Worm (Caenorhabditis elegans) whole organism, mixed stage, embryonic: Measurements from ENCODE around the gene C05D11.8.
A peak's percentile ranks its signal among the peaks of the same experiment; 100 is the strongest.

ENCODE experiments used
- bed-3 ChIP-seq: fragments of 200-800 bp; sonication (Bioruptor generic); optimal IDR thresholded peaks from 3 replicates; lab custom pipeline; 2018; ENCODE audit warnings: mild to moderate bottlenecking, missing genetic modification characterization, moderate library complexity, missing compliant biosample characterization
- blmp-1 ChIP-seq: fragments of 150-350 bp; optimal IDR thresholded peaks from 2 replicates; lab custom pipeline; 2014; ENCODE audit warnings: missing biosample characterization, missing genetic modification characterization
- ceh-39 ChIP-seq: fragments of 150-350 bp; optimal IDR thresholded peaks from 2 replicates; lab custom pipeline; 2014; ENCODE audit warnings: missing biosample characterization, missing genetic modification characterization
- ceh-43 ChIP-seq: fragments of 200-800 bp; sonication (Bioruptor generic); optimal IDR thresholded peaks from 2 replicates; lab custom pipeline; 2018; ENCODE audit warnings: mild to moderate bottlenecking, missing genetic modification characterization, moderate library complexity, missing compliant biosample characterization
- ceh-83 ChIP-seq: fragments of 200-800 bp; sonication (Bioruptor generic); optimal IDR thresholded peaks from 2 replicates; lab custom pipeline; 2018; ENCODE audit warnings: mild to moderate bottlenecking, missing genetic modification characterization, missing compliant biosample characterization
- ces-1 ChIP-seq: fragments of 150-350 bp; optimal IDR thresholded peaks from 2 replicates; lab custom pipeline; 2014; ENCODE audit warnings: missing biosample characterization, missing genetic modification reagents, missing genetic modification characterization
- cnd-1 ChIP-seq: fragments of 200-800 bp; sonication (Bioruptor generic); optimal IDR thresholded peaks from 2 replicates; lab custom pipeline; 2018; ENCODE audit warnings: mild to moderate bottlenecking, missing genetic modification characterization, missing compliant biosample characterization
- drap-1 ChIP-seq: fragments of 200-800 bp; sonication (Bioruptor generic); optimal IDR thresholded peaks from 3 replicates; lab custom pipeline; 2018; ENCODE audit warnings: mild to moderate bottlenecking, missing genetic modification characterization, missing compliant biosample characterization
- elt-1 ChIP-seq: sonication (generic microtip); optimal IDR thresholded peaks from 2 replicates; lab custom pipeline; 2017; ENCODE audit warnings: missing genetic modification characterization, mild to moderate bottlenecking, missing compliant biosample characterization, antibody characterized with exemption, moderate library complexity, borderline replicate concordance; ENCODE audit not compliant: insufficient read depth
- elt-3 ChIP-seq: fragments of 150-350 bp; optimal IDR thresholded peaks from 2 replicates; lab custom pipeline; 2014; ENCODE audit warnings: missing biosample characterization, missing genetic modification characterization
- flh-1 ChIP-seq: fragments of 200-800 bp; sonication (Bioruptor generic); optimal IDR thresholded peaks from 2 replicates; lab custom pipeline; 2018; ENCODE audit warnings: mild to moderate bottlenecking, missing genetic modification characterization, moderate library complexity, missing compliant biosample characterization
- ham-2 ChIP-seq: fragments of 200-800 bp; sonication (Bioruptor generic); optimal IDR thresholded peaks from 2 replicates; lab custom pipeline; 2018; ENCODE audit warnings: mild to moderate bottlenecking, missing genetic modification characterization, missing compliant biosample characterization
- hlh-1 ChIP-seq: fragments of 150-350 bp; optimal IDR thresholded peaks from 2 replicates; lab custom pipeline; 2014; ENCODE audit warnings: missing biosample characterization, missing genetic modification reagents, missing genetic modification characterization
- lin-32 ChIP-seq: fragments of 200-800 bp; sonication (Bioruptor generic); optimal IDR thresholded peaks from 2 replicates; lab custom pipeline; 2018; ENCODE audit warnings: mild to moderate bottlenecking, missing genetic modification characterization, missing compliant biosample characterization
- lsy-2 ChIP-seq: fragments of 150-350 bp; optimal IDR thresholded peaks from 2 replicates; lab custom pipeline; 2014; ENCODE audit warnings: missing biosample characterization, missing genetic modification characterization
- mab-5 ChIP-seq: fragments of 150-350 bp; optimal IDR thresholded peaks from 2 replicates; lab custom pipeline; 2014; ENCODE audit warnings: missing biosample characterization, missing genetic modification characterization
- mep-1 ChIP-seq: fragments of 150-350 bp; optimal IDR thresholded peaks from 2 replicates; lab custom pipeline; 2017; ENCODE audit warnings: missing biosample characterization, missing genetic modification reagents, missing genetic modification characterization, inconsistent platforms
- mls-2 ChIP-seq: sonication (generic microtip); optimal IDR thresholded peaks from 2 replicates; lab custom pipeline; 2016; ENCODE audit warnings: mild to moderate bottlenecking, missing genetic modification characterization, moderate library complexity, missing compliant biosample characterization
- nhr-12 ChIP-seq: fragments of 150-350 bp; optimal IDR thresholded peaks from 2 replicates; lab custom pipeline; 2014; ENCODE audit warnings: missing biosample characterization, missing genetic modification characterization
- nhr-2 ChIP-seq: fragments of 150-350 bp; optimal IDR thresholded peaks from 2 replicates; lab custom pipeline; 2014; ENCODE audit warnings: missing biosample characterization, missing genetic modification characterization
- nhr-237 ChIP-seq: fragments of 150-350 bp; optimal IDR thresholded peaks from 2 replicates; lab custom pipeline; 2014; ENCODE audit warnings: missing biosample characterization, missing genetic modification characterization
- nhr-28 ChIP-seq: fragments of 150-350 bp; optimal IDR thresholded peaks from 2 replicates; lab custom pipeline; 2014; ENCODE audit warnings: missing biosample characterization, missing genetic modification characterization
- nhr-76 ChIP-seq: sonication (generic microtip); optimal IDR thresholded peaks from 2 replicates; lab custom pipeline; 2017; ENCODE audit warnings: missing biosample characterization, missing genetic modification characterization
- pha-4 ChIP-seq: fragments of 150-350 bp; optimal IDR thresholded peaks from 2 replicates; lab custom pipeline; 2018; ENCODE audit warnings: missing biosample characterization, missing genetic modification reagents, missing genetic modification characterization
- sem-2 ChIP-seq: fragments of 200-800 bp; sonication (Bioruptor generic); optimal IDR thresholded peaks from 2 replicates; lab custom pipeline; 2018; ENCODE audit warnings: mild to moderate bottlenecking, missing genetic modification characterization, missing compliant biosample characterization
- snpc-4 ChIP-seq: fragments of 150-350 bp; optimal IDR thresholded peaks from 2 replicates; lab custom pipeline; 2014; ENCODE audit warnings: missing biosample characterization, missing genetic modification characterization
- sptf-1 ChIP-seq: sonication (generic microtip); optimal IDR thresholded peaks from 2 replicates; lab custom pipeline; 2017; ENCODE audit warnings: mild to moderate bottlenecking, missing genetic modification characterization, moderate library complexity, missing compliant biosample characterization
- tbx-8 ChIP-seq: fragments of 200-800 bp; sonication (Bioruptor generic); optimal IDR thresholded peaks from 2 replicates; lab custom pipeline; 2018; ENCODE audit warnings: mild to moderate bottlenecking, missing genetic modification characterization, moderate library complexity, missing compliant biosample characterization
- unc-120 ChIP-seq: sonication (generic microtip); optimal IDR thresholded peaks from 2 replicates; lab custom pipeline; 2017; ENCODE audit warnings: missing genetic modification characterization, missing compliant biosample characterization; ENCODE audit not compliant: poor library complexity, severe bottlenecking
- unc-39 ChIP-seq: fragments of 150-350 bp; optimal IDR thresholded peaks from 2 replicates; lab custom pipeline; 2014; ENCODE audit warnings: missing biosample characterization, missing genetic modification characterization
- unc-62 ChIP-seq: fragments of 150-350 bp; optimal IDR thresholded peaks from 2 replicates; lab custom pipeline; 2014; ENCODE audit warnings: missing biosample characterization, missing genetic modification reagents, missing genetic modification characterization
- zip-8 ChIP-seq: fragments of 150-350 bp; optimal IDR thresholded peaks from 2 replicates; lab custom pipeline; 2014; ENCODE audit warnings: missing biosample characterization, missing genetic modification characterization
- ztf-11 ChIP-seq: fragments of 150-350 bp; optimal IDR thresholded peaks from 2 replicates; lab custom pipeline; 2014; ENCODE audit warnings: missing biosample characterization, missing genetic modification characterization

The C05D11.8 gene

ce11 chrIII:6427205-6427604 lies at the start of gene C05D11.8:
Gene C05D11.8 (minus strand): TSS chrIII:6427305.
- TF ChIP-seq blmp-1 (tag; lab: Kevin White, UChicago): no peak
- no peak for TF ChIP-seq snpc-4 (tag; lab: Kevin White, UChicago)
- no peak for TF ChIP-seq ham-2 (GFP tag; lab: Kevin White, UChicago)
- no peak for TF ChIP-seq zip-8 (tag; lab: Kevin White, UChicago)
- TF ChIP-seq lsy-2 (tag; lab: Kevin White, UChicago): no peak
- TF ChIP-seq tbx-8: no peak
- no peak for TF ChIP-seq ceh-43 (GFP tag; lab: Kevin White, UChicago)
- TF ChIP-seq flh-1 (GFP tag; lab: Kevin White, UChicago): no peak
- no peak for TF ChIP-seq ceh-39
- TF ChIP-seq, all 35 proteins: peak for 0

ce11 chrIII:6476380-6476779 lies 49.3 kb upstream of the C05D11.8 start:
- TF ChIP-seq nhr-2 (tag; lab: Kevin White, UChicago) (peak; percentile 65), elt-3 (tag; lab: Kevin White, UChicago) (no peak), nhr-237 (tag; lab: Kevin White, UChicago) (no peak), elt-1 (peak; percentile 51), lsy-2 (tag; lab: Kevin White, UChicago) (no peak)

DNA sequence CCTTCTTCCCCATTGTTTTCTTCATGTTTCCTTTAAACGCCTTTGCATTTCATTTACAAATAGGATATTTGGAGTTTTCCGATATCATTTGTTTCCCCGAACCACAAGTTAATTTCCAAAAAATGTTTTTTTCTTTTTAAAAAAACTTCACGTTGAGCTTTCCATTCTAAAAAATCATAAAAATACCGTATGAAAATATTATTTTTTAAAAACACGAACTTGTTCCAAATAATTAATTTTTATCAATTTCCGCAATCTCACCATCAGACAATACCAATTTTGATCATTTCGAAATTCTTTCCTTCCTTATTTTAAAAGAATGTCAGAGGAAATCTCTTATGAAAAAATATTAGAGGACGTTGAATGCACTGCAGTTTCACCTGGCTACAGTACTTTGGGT lies 44.3 kb upstream of the C05D11.8 start, which contains the start of gene wht-6:
wht-6 (plus strand) TSS at position 301 of the 400 bp plus-strand sequence.
- TF ChIP-seq ztf-11 (tag; lab: Kevin White, UChicago) (no peak), unc-39 (no peak), cnd-1 (no peak), elt-3 (tag; lab: Kevin White, UChicago) (no peak), nhr-12 (tag; lab: Kevin White, UChicago) (no peak), bed-3 (no peak), nhr-237 (tag; lab: Kevin White, UChicago) (no peak), ceh-43 (GFP tag; lab: Kevin White, UChicago) (no peak)

- TF ChIP-seq elt-3 (tag; lab: Kevin White, UChicago) (no peak), lin-32 (GFP tag; lab: Kevin White, UChicago) (no peak), ham-2 (GFP tag; lab: Kevin White, UChicago) (no peak), mls-2 (no peak), ceh-39 (no peak), ceh-43 (GFP tag; lab: Kevin White, UChicago) (no peak), snpc-4 (tag; lab: Kevin White, UChicago) (no peak), drap-1 (GFP tag; lab: Kevin White, UChicago) (no peak), pha-4 (tag; lab: Kevin White, UChicago) (no peak), sem-2 (GFP tag; lab: Kevin White, UChicago) (no peak), elt-1 (no peak), ceh-83 (GFP tag; lab: Kevin White, UChicago) (no peak), nhr-12 (tag; lab: Kevin White, UChicago) (no peak), tbx-8 (no peak), unc-120 (tag; lab: Kevin White, UChicago) (no peak), hlh-1 (tag; lab: Kevin White, UChicago) (no peak), ztf-11 (tag; lab: Kevin White, UChicago) (no peak)
Measured at ce11 chrIII:6467005-6467404, 39.9 kb upstream of the C05D11.8 start, which contains the start of gene T26A5.2. Gene T26A5.2 (plus strand): TSS chrIII:6467305.

ce11 chrIII:6464913-6465312 lies 37.8 kb upstream of the C05D11.8 start, which contains the start of gene nduf-2.2:
Gene nduf-2.2 (plus strand): TSS chrIII:6465222.
- TF ChIP-seq unc-39: no peak
- TF ChIP-seq unc-120 (tag; lab: Kevin White, UChicago): no peak
- no peak for TF ChIP-seq mep-1 (tag; lab: Kevin White, UChicago)
- no peak for TF ChIP-seq nhr-76 (tag; lab: Kevin White, UChicago)
- no peak for TF ChIP-seq bed-3
- TF ChIP-seq lsy-2 (tag; lab: Kevin White, UChicago): no peak

DNA sequence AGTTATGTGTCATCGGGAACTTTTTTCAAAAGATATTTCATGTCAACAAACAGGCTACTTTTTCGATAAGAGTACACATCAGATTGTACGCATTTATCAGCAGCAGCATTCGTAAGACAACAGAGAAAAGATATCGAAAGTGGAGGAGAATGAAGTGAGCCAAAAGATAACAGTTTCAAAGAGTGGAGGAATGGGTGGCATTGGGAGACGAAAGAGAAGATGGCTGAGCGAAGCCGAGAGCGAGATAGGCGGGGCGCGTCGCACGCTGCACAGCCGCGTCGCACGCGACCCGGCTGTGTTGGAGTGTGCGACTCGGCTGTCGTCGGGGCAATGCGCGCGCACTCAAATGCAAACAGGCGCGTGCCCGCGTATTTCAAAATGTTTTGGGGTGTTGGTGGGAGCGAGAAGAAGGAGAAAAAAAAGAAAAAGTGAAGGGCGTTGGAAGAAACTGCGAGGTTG lies 37.0 kb upstream of the C05D11.8 start:
- TF ChIP-seq nhr-237 (tag; lab: Kevin White, UChicago) (peak; percentile 48), ces-1 (GFP tag; lab: Kevin White, UChicago) (no peak), unc-62 (no peak), ztf-11 (tag; lab: Kevin White, UChicago) (no peak), cnd-1 (no peak), bed-3 (no peak), blmp-1 (tag; lab: Kevin White, UChicago) (no peak), nhr-76 (tag; lab: Kevin White, UChicago) (no peak), sptf-1 (tag; lab: Kevin White, UChicago) (peak; percentile 66), unc-39 (no peak), ceh-83 (GFP tag; lab: Kevin White, UChicago) (no peak), mab-5 (no peak), mep-1 (tag; lab: Kevin White, UChicago) (no peak), ham-2 (GFP tag; lab: Kevin White, UChicago) (peak; percentile 27), flh-1 (GFP tag; lab: Kevin White, UChicago) (no peak), lsy-2 (tag; lab: Kevin White, UChicago) (no peak), pha-4 (tag; lab: Kevin White, UChicago) (peak; percentile 39), mls-2 (no peak), nhr-2 (tag; lab: Kevin White, UChicago) (no peak), elt-3 (tag; lab: Kevin White, UChicago) (no peak), ceh-39 (no peak), hlh-1 (tag; lab: Kevin White, UChicago) (peak; percentile 46), lin-32 (GFP tag; lab: Kevin White, UChicago) (no peak), drap-1 (GFP tag; lab: Kevin White, UChicago) (peak; percentile 22), zip-8 (tag; lab: Kevin White, UChicago) (no peak), nhr-12 (tag; lab: Kevin White, UChicago) (no peak), tbx-8 (no peak), ceh-43 (GFP tag; lab: Kevin White, UChicago) (no peak), unc-120 (tag; lab: Kevin White, UChicago) (peak; percentile 72), snpc-4 (tag; lab: Kevin White, UChicago) (no peak), nhr-28 (no peak), elt-1 (no peak)
